Fruit fly (Drosophila melanogaster) whole organism, prepupa: ENCODE measurements around the gene CG14194.
A peak's percentile ranks its signal among the peaks of the same experiment; 100 is the strongest.

Experiments used
- Hr4 ChIP-seq: fragments of 200-800 bp; sonication (Bioruptor generic); optimal IDR thresholded peaks from 3 replicates; lab custom pipeline; 2016; ENCODE audit warnings: missing biosample characterization, missing genetic modification characterization
- cyc ChIP-seq: fragments of 200-800 bp; sonication (Bioruptor generic); optimal IDR thresholded peaks from 3 replicates; lab custom pipeline; 2016; ENCODE audit warnings: missing biosample characterization, missing genetic modification characterization
- dac ChIP-seq: fragments of 200-800 bp; sonication (Bioruptor generic); optimal IDR thresholded peaks from 2 replicates; lab custom pipeline; 2017; ENCODE audit warnings: missing biosample characterization, mild to moderate bottlenecking, missing genetic modification characterization
- dsx ChIP-seq: fragments of 200-800 bp; optimal IDR thresholded peaks from 3 replicates; lab custom pipeline; 2019; ENCODE audit warnings: missing biosample characterization, mild to moderate bottlenecking, missing genetic modification characterization, moderate library complexity; ENCODE audit not compliant: poor library complexity, severe bottlenecking
- eg ChIP-seq: fragments of 200-800 bp; sonication (Bioruptor generic); IDR thresholded peaks from 3 replicates; pipeline ENCODE4 v1.3.6; 2022; ENCODE audit warnings: missing biosample characterization, missing genetic modification characterization
- pdm3 ChIP-seq: fragments of 200-800 bp; sonication (Bioruptor generic); optimal IDR thresholded peaks from 3 replicates; lab custom pipeline; 2016; ENCODE audit warnings: missing biosample characterization, missing genetic modification characterization
- salr ChIP-seq, 2 experiments: fragments of 200-800 bp; sonication (Bioruptor generic); optimal IDR thresholded peaks; 3 replicates each; lab custom pipeline; 2016 to 2018; ENCODE audit warnings: missing biosample characterization in 2 of 2, missing genetic modification characterization in 2 of 2, mild to moderate bottlenecking in 1 of 2

dm6 chrX:19162249-19162914, 31.0 kb upstream of the CG14194 start:
- peak; percentile 81 for TF ChIP-seq pdm3 (GFP tag; lab: Kevin White, UChicago)
- no peak for TF ChIP-seq dac
- peak; percentile 37 to 59 for TF ChIP-seq salr (GFP tag; optimal IDR thresholded peaks at IDR 0.05; lab: Kevin White, UChicago)
- peak; percentile 52 for TF ChIP-seq Hr4 (GFP tag; lab: Kevin White, UChicago)
- TF ChIP-seq cyc, result peak; percentile 59
- TF ChIP-seq eg, result peak; percentile 42; the same call in 1 of the 3 replicates
- TF ChIP-seq dsx (GFP tag; lab: Kevin White, UChicago), result peak; percentile 84
